Worm (Caenorhabditis elegans) whole organism, L4 larva: ENCODE measurements around the gene F55F10.3.
A peak's percentile ranks its signal among the peaks of the same experiment; 100 is the strongest.

Experiments
- F10B5.3 ChIP-seq: sonication (generic microtip); optimal IDR thresholded peaks from 2 replicates; lab custom pipeline; 2016; ENCODE audit warnings: mild to moderate bottlenecking, missing genetic modification characterization, missing compliant biosample characterization
- F26F4.8 ChIP-seq: fragments of 200-800 bp; sonication (Bioruptor generic); conservative IDR thresholded peaks from 2 replicates; pipeline ENCODE4 v1.3.6; 2022; ENCODE audit warnings: missing genetic modification characterization, missing compliant biosample characterization
- F49E8.2 ChIP-seq: sonication (generic microtip); optimal IDR thresholded peaks from 2 replicates; lab custom pipeline; 2016; ENCODE audit warnings: missing compliant biosample characterization, mild to moderate bottlenecking, missing genetic modification characterization, borderline replicate concordance
- R02D3.7 ChIP-seq: fragments of 150-350 bp; sonication (generic microtip); optimal IDR thresholded peaks from 3 replicates; lab custom pipeline; 2014; ENCODE audit warnings: missing biosample characterization, missing genetic modification characterization
- aly-2 ChIP-seq: sonication (generic microtip); optimal IDR thresholded peaks from 2 replicates; lab custom pipeline; 2018; ENCODE audit warnings: missing biosample characterization, missing genetic modification characterization
- ama-1 ChIP-seq: fragments of 150-350 bp; optimal IDR thresholded peaks from 2 replicates; lab custom pipeline; 2014; ENCODE audit warnings: inconsistent platforms, mixed read lengths
- attf-4 ChIP-seq: sonication (generic microtip); optimal IDR thresholded peaks from 3 replicates; lab custom pipeline; 2017; ENCODE audit warnings: missing biosample characterization, missing genetic modification characterization
- ceh-28 ChIP-seq: fragments of 150-350 bp; optimal IDR thresholded peaks from 2 replicates; lab custom pipeline; 2014; ENCODE audit warnings: missing biosample characterization, missing genetic modification reagents, missing genetic modification characterization
- ceh-44 ChIP-seq: fragments of 200-800 bp; sonication (Bioruptor generic); IDR thresholded peaks from 2 replicates; pipeline ENCODE4 v1.3.6; 2022; ENCODE audit warnings: missing genetic modification reagents, missing genetic modification characterization, missing compliant biosample characterization
- ceh-62 ChIP-seq: sonication (generic microtip); optimal IDR thresholded peaks from 2 replicates; lab custom pipeline; 2017; ENCODE audit warnings: missing biosample characterization, missing genetic modification characterization
- daf-19 ChIP-seq: fragments of 200-800 bp; sonication (Bioruptor generic); conservative IDR thresholded peaks from 2 replicates; pipeline ENCODE4 v1.3.6; 2022; ENCODE audit warnings: missing genetic modification characterization, missing compliant biosample characterization
- duxl-1 ChIP-seq: sonication (generic microtip); optimal IDR thresholded peaks from 2 replicates; lab custom pipeline; 2016; ENCODE audit warnings: mild to moderate bottlenecking, missing genetic modification characterization, moderate library complexity, missing compliant biosample characterization; ENCODE audit not compliant: poor library complexity
- egl-43 ChIP-seq: fragments of 200-800 bp; sonication (Bioruptor generic); IDR thresholded peaks from 2 replicates; pipeline ENCODE4 v1.3.6; 2022; ENCODE audit warnings: missing genetic modification reagents, missing genetic modification characterization, missing compliant biosample characterization
- hlh-30 ChIP-seq: sonication (generic microtip); optimal IDR thresholded peaks from 2 replicates; lab custom pipeline; 2017; ENCODE audit warnings: antibody characterized with exemption, mild to moderate bottlenecking, missing genetic modification characterization, missing compliant biosample characterization; ENCODE audit not compliant: insufficient read depth
- hmg-1.1 ChIP-seq: fragments of 200-800 bp; sonication (Bioruptor generic); IDR thresholded peaks from 2 replicates; pipeline ENCODE4 v1.3.6; 2022; ENCODE audit warnings: missing genetic modification reagents, missing genetic modification characterization, missing compliant biosample characterization
- jun-1 ChIP-seq: fragments of 150-350 bp; optimal IDR thresholded peaks from 2 replicates; lab custom pipeline; 2014; ENCODE audit warnings: missing biosample characterization, missing genetic modification reagents, missing genetic modification characterization
- lim-7 ChIP-seq: fragments of 200-800 bp; sonication (Bioruptor generic); IDR thresholded peaks from 2 replicates; pipeline ENCODE4 v1.3.6; 2022; ENCODE audit warnings: missing genetic modification characterization, missing compliant biosample characterization
- lin-38 ChIP-seq: fragments of 200-800 bp; sonication (Bioruptor generic); IDR thresholded peaks from 2 replicates; pipeline ENCODE4 v1.3.6; 2022; ENCODE audit warnings: missing genetic modification reagents, missing genetic modification characterization, missing compliant biosample characterization
- lin-39 ChIP-seq: fragments of 150-350 bp; optimal IDR thresholded peaks from 2 replicates; lab custom pipeline; 2014; ENCODE audit warnings: missing biosample characterization, missing genetic modification reagents, missing genetic modification characterization
- lir-3 ChIP-seq: sonication (generic microtip); optimal IDR thresholded peaks from 2 replicates; lab custom pipeline; 2016; ENCODE audit warnings: mild to moderate bottlenecking, missing genetic modification characterization, missing compliant biosample characterization
- lsy-2 ChIP-seq, 2 experiments: fragments of 150-350 bp in 1 of 2; sonication (generic microtip) in 1 of 2; optimal IDR thresholded peaks; 2 replicates each; lab custom pipeline; 2014 to 2017; ENCODE audit warnings: missing biosample characterization in 2 of 2, missing genetic modification characterization in 2 of 2
- mdl-1 ChIP-seq, 2 experiments: fragments of 150-350 bp in 1 of 2; sonication (generic microtip) in 1 of 2; optimal IDR thresholded peaks; 2 replicates each; lab custom pipeline; 2014 to 2017; ENCODE audit warnings: missing biosample characterization in 2 of 2, missing genetic modification characterization in 2 of 2
- mep-1 ChIP-seq: fragments of 150-350 bp; sonication (generic microtip); optimal IDR thresholded peaks from 3 replicates; lab custom pipeline; 2014; ENCODE audit warnings: missing biosample characterization, missing genetic modification characterization
- mes-2 ChIP-seq: sonication (generic microtip); optimal IDR thresholded peaks from 2 replicates; lab custom pipeline; 2016; ENCODE audit warnings: missing genotype, mild to moderate bottlenecking, missing genetic modification characterization, missing compliant biosample characterization; ENCODE audit not compliant: poor library complexity, severe bottlenecking
- mxl-2 ChIP-seq: fragments of 200-800 bp; sonication (Bioruptor generic); conservative IDR thresholded peaks from 2 replicates; pipeline ENCODE4 v1.3.6; 2022; ENCODE audit warnings: missing genetic modification reagents, missing genetic modification characterization, missing compliant biosample characterization
- nhr-10 ChIP-seq: fragments of 150-350 bp; optimal IDR thresholded peaks from 2 replicates; lab custom pipeline; 2014; ENCODE audit warnings: missing biosample characterization, missing genetic modification characterization
- nhr-11 ChIP-seq: fragments of 150-350 bp; optimal IDR thresholded peaks from 2 replicates; lab custom pipeline; 2014; ENCODE audit warnings: missing biosample characterization, missing genetic modification characterization
- nhr-111 ChIP-seq: fragments of 200-800 bp; sonication (Bioruptor generic); optimal IDR thresholded peaks from 2 replicates; lab custom pipeline; 2018; ENCODE audit warnings: mild to moderate bottlenecking, missing genetic modification characterization, missing compliant biosample characterization
- nhr-237 ChIP-seq: sonication (generic microtip); optimal IDR thresholded peaks from 2 replicates; lab custom pipeline; 2017; ENCODE audit warnings: missing biosample characterization, missing genetic modification characterization
- nhr-41 ChIP-seq: fragments of 200-800 bp; sonication (Bioruptor generic); IDR thresholded peaks from 2 replicates; pipeline ENCODE4 v1.3.6; 2022; ENCODE audit warnings: missing genetic modification reagents, missing genetic modification characterization, missing compliant biosample characterization
- nhr-42 ChIP-seq: fragments of 200-800 bp; sonication (Bioruptor generic); IDR thresholded peaks from 2 replicates; pipeline ENCODE4 v1.3.6; 2022; ENCODE audit warnings: missing genetic modification characterization, missing compliant biosample characterization
- nhr-48 ChIP-seq: sonication (generic microtip); optimal IDR thresholded peaks from 2 replicates; lab custom pipeline; 2016; ENCODE audit warnings: mild to moderate bottlenecking, missing genetic modification characterization, missing compliant biosample characterization
- nhr-6 ChIP-seq: fragments of 150-350 bp; optimal IDR thresholded peaks from 2 replicates; lab custom pipeline; 2014; ENCODE audit warnings: missing biosample characterization, missing genetic modification characterization
- nhr-76 ChIP-seq: fragments of 150-350 bp; optimal IDR thresholded peaks from 2 replicates; lab custom pipeline; 2014; ENCODE audit warnings: missing biosample characterization, missing genetic modification characterization
- pha-4 ChIP-seq, 2 experiments: fragments of 150-350 bp in 1 of 2; fragments of 200-800 bp in 1 of 2; sonication (Bioruptor generic) in 1 of 2; IDR thresholded peaks in 1 of 2; optimal IDR thresholded peaks in 1 of 2; 2 replicates each; pipeline versions ENCODE4 v1.3.6 to Lab custom; 2014 to 2022; ENCODE audit warnings: missing genetic modification characterization in 2 of 2, missing genetic modification reagents in 2 of 2, missing biosample characterization in 1 of 2, missing compliant biosample characterization in 1 of 2
- pqm-1 ChIP-seq: sonication (generic microtip); optimal IDR thresholded peaks from 2 replicates; lab custom pipeline; 2017; ENCODE audit warnings: missing biosample characterization, missing genetic modification characterization
- rbr-2 ChIP-seq: sonication (generic microtip); optimal IDR thresholded peaks from 2 replicates; lab custom pipeline; 2016; ENCODE audit warnings: missing genotype, missing genetic modification characterization, missing compliant biosample characterization
- saeg-2 ChIP-seq: fragments of 200-800 bp; sonication (Bioruptor generic); IDR thresholded peaks from 2 replicates; pipeline ENCODE4 v1.3.6; 2022; ENCODE audit warnings: missing genetic modification reagents, missing genetic modification characterization, missing compliant biosample characterization
- sdz-12 ChIP-seq: fragments of 200-800 bp; sonication (Bioruptor generic); optimal IDR thresholded peaks from 2 replicates; lab custom pipeline; 2018; ENCODE audit warnings: mild to moderate bottlenecking, missing genetic modification characterization, missing compliant biosample characterization
- snpc-4 ChIP-seq: fragments of 150-350 bp; optimal IDR thresholded peaks from 2 replicates; lab custom pipeline; 2014; ENCODE audit warnings: missing biosample characterization, missing genetic modification characterization
- spr-1 ChIP-seq: sonication (generic microtip); optimal IDR thresholded peaks from 2 replicates; lab custom pipeline; 2016; ENCODE audit warnings: mild to moderate bottlenecking, missing genetic modification characterization, missing compliant biosample characterization
- spr-3 ChIP-seq: fragments of 200-800 bp; sonication (Bioruptor generic); optimal IDR thresholded peaks from 2 replicates; lab custom pipeline; 2018; ENCODE audit warnings: mild to moderate bottlenecking, missing genetic modification characterization, missing compliant biosample characterization
- tag-97 ChIP-seq: fragments of 200-800 bp; sonication (Bioruptor generic); IDR thresholded peaks from 2 replicates; pipeline ENCODE4 v1.3.6; 2022; ENCODE audit warnings: missing genetic modification characterization, missing compliant biosample characterization
- unc-130 ChIP-seq: sonication (generic microtip); optimal IDR thresholded peaks from 2 replicates; lab custom pipeline; 2016; ENCODE audit warnings: missing genetic modification reagents, missing genetic modification characterization, missing compliant biosample characterization
- unc-39 ChIP-seq: sonication (generic microtip); optimal IDR thresholded peaks from 2 replicates; lab custom pipeline; 2017; ENCODE audit warnings: missing biosample characterization, missing genetic modification characterization
- unc-62 ChIP-seq, 3 experiments: fragments of 150-350 bp in 1 of 3; sonication (generic microtip); optimal IDR thresholded peaks in 2 of 3; peaks in 1 of 3; 1 replicate in 1 of 3; 2 replicates in 2 of 3; lab custom pipeline; 2014 to 2017; ENCODE audit warnings: missing biosample characterization in 3 of 3, missing genetic modification characterization in 3 of 3, missing genetic modification reagents in 3 of 3, missing genotype in 1 of 3
- vab-7 ChIP-seq: fragments of 200-800 bp; sonication (Bioruptor generic); IDR thresholded peaks from 2 replicates; pipeline ENCODE4 v1.3.6; 2022; ENCODE audit warnings: missing genetic modification reagents, missing genetic modification characterization, missing compliant biosample characterization
- zag-1 ChIP-seq: fragments of 150-350 bp; optimal IDR thresholded peaks from 2 replicates; lab custom pipeline; 2014; ENCODE audit warnings: missing biosample characterization, missing genetic modification characterization
- zip-11 ChIP-seq: fragments of 200-800 bp; sonication (Bioruptor generic); IDR thresholded peaks from 2 replicates; pipeline ENCODE4 v1.3.6; 2022; ENCODE audit warnings: missing genetic modification characterization, missing compliant biosample characterization
- zip-2 ChIP-seq: fragments of 150-350 bp; optimal IDR thresholded peaks from 2 replicates; lab custom pipeline; 2014; ENCODE audit warnings: missing biosample characterization, missing genetic modification characterization
- ztf-11 ChIP-seq: fragments of 150-350 bp; optimal IDR thresholded peaks from 2 replicates; lab custom pipeline; 2014; ENCODE audit warnings: missing biosample characterization, missing genetic modification characterization
- ztf-7 ChIP-seq: fragments of 150-350 bp; optimal IDR thresholded peaks from 2 replicates; lab custom pipeline; 2014; ENCODE audit warnings: missing biosample characterization, missing genetic modification characterization

The F55F10.3 gene

DNA sequence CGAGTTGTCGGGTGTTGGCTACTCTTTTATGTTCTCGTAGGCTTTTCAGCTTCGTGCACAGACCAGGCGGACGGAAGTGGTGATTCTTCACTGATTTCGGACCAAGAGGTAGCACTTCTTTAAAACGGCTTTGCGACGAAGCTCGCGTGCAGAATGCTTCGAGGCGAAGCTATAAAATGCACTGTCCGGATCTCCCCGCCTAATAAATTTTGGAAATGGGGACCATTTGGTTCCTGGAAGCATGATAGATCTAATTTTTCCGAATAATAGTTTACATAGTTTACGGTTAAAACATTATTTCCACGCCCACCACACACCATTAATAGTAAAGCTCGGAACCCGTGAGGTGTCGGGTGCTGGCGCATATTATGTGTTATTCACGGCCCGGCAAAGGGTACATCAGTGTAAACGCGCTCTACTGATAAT, 12.2 kb upstream of the F55F10.3 start:
- TF ChIP-seq attf-4 (tag; lab: Kevin White, UChicago) (no peak), nhr-11 (no peak), nhr-6 (tag; lab: Kevin White, UChicago) (no peak), ceh-28 (tag; lab: Kevin White, UChicago) (no peak), F26F4.8 (no peak), duxl-1 (peak; percentile 56), lin-38 (GFP tag; lab: Robert Waterston, UW) (peak; percentile 95), nhr-10 (tag; lab: Kevin White, UChicago) (no peak), F10B5.3 (no peak), nhr-237 (no peak), pha-4 (GFP tag; IDR thresholded peaks at IDR 0.05; lab: Robert Waterston, UW) (0 out of 2 replicates have a peak, but pooled peaks have one; percentile 10), pha-4 (tag; optimal IDR thresholded peaks at IDR 0.05; lab: Kevin White, UChicago) (no peak), unc-39 (tag; lab: Kevin White, UChicago) (no peak), nhr-41 (no peak), ztf-7 (tag; lab: Kevin White, UChicago) (no peak), mep-1 (no peak), hlh-30 (no peak), vab-7 (GFP tag; lab: Robert Waterston, UW) (no peak), pqm-1 (tag; lab: Kevin White, UChicago) (no peak), mxl-2 (no peak), zip-2 (tag; lab: Kevin White, UChicago) (no peak), rbr-2 (tag; lab: Kevin White, UChicago) (no peak), ceh-62 (tag; lab: Kevin White, UChicago) (no peak), ama-1 (lab: Kevin White, UChicago) (peak; percentile 62), zip-11 (GFP tag; lab: Robert Waterston, UW) (no peak), aly-2 (tag; lab: Kevin White, UChicago) (no peak), tag-97 (GFP tag; lab: Robert Waterston, UW) (no peak), nhr-76 (tag; lab: Kevin White, UChicago) (no peak), nhr-48 (tag; lab: Kevin White, UChicago) (no peak), mdl-1 (tag; optimal IDR thresholded peaks at IDR 0.05; lab: Kevin White, UChicago) (no peak), saeg-2 (GFP tag; lab: Robert Waterston, UW) (no peak), R02D3.7 (tag; lab: Kevin White, UChicago) (no peak), nhr-111 (GFP tag; lab: Kevin White, UChicago) (no peak), snpc-4 (tag; lab: Kevin White, UChicago) (peak; percentile 61), lin-39 (tag; lab: Kevin White, UChicago) (no peak), ztf-11 (no peak), sdz-12 (no peak), daf-19 (GFP tag; lab: Robert Waterston, UW) (no peak), lim-7 (GFP tag; lab: Robert Waterston, UW) (no peak; the same call in 1 of the 2 replicates), ceh-44 (GFP tag; lab: Robert Waterston, UW) (0 out of 2 replicates have a peak, but pooled peaks have one; percentile 25), mes-2 (tag; lab: Kevin White, UChicago) (peak; percentile 29), jun-1 (tag; lab: Kevin White, UChicago) (no peak), lir-3 (tag; lab: Kevin White, UChicago) (no peak), hmg-1.1 (GFP tag; lab: Robert Waterston, UW) (no peak), lsy-2 (tag; optimal IDR thresholded peaks at IDR 0.05; lab: Kevin White, UChicago) (no peak), unc-62 (GFP tag; optimal IDR thresholded peaks at IDR 0.05 in 1 of 2; lab: Kevin White, UChicago) (no peak), unc-62 (tag; optimal IDR thresholded peaks at IDR 0.05; lab: Kevin White, UChicago) (no peak), spr-1 (tag; lab: Kevin White, UChicago) (no peak), unc-130 (peak; percentile 13), F49E8.2 (tag; lab: Kevin White, UChicago) (peak; percentile 68), nhr-42 (no peak), spr-3 (GFP tag; lab: Kevin White, UChicago) (no peak), egl-43 (no peak), zag-1 (tag; lab: Kevin White, UChicago) (no peak)
